Fruit fly (Drosophila melanogaster) whole organism, embryonic: ENCODE results near the gene CG34298.

Experiments used
- ATbp ChIP-seq: fragments of 200-800 bp; sonication (Bioruptor generic); optimal IDR thresholded peaks from 2 replicates; lab custom pipeline; 2017; ENCODE audit warnings: missing biosample characterization, mild to moderate bottlenecking, missing genetic modification characterization, missing genetic modification reagents
- Adf1 ChIP-seq: fragments of 200-800 bp; sonication (Bioruptor generic); IDR thresholded peaks from 2 replicates; pipeline ENCODE4 v1.3.6; 2022; ENCODE audit warnings: missing biosample characterization, missing genetic modification characterization
- CG11085 ChIP-seq: fragments of 200-800 bp; sonication (Bioruptor generic); IDR thresholded peaks from 2 replicates; pipeline ENCODE4 v1.3.6; 2022; ENCODE audit warnings: missing biosample characterization, missing genetic modification characterization
- CG11560 ChIP-seq: fragments of 200-800 bp; sonication (Bioruptor generic); IDR thresholded peaks from 3 replicates; pipeline ENCODE4 v1.3.6; 2022; ENCODE audit warnings: missing biosample characterization, missing genetic modification characterization
- CG13287 ChIP-seq: fragments of 200-800 bp; sonication (Bioruptor generic); IDR thresholded peaks from 2 replicates; pipeline ENCODE4 v1.3.6; 2022; ENCODE audit warnings: missing biosample characterization, missing genetic modification characterization; ENCODE audit not compliant: partially characterized antibody
- CG13624 ChIP-seq: fragments of 200-800 bp; sonication (Bioruptor generic); optimal IDR thresholded peaks from 2 replicates; lab custom pipeline; 2016; ENCODE audit warnings: missing biosample characterization, missing genetic modification characterization
- CG1647 ChIP-seq: fragments of 200-800 bp; sonication (Bioruptor generic); optimal IDR thresholded peaks from 3 replicates; lab custom pipeline; 2016; ENCODE audit warnings: missing biosample characterization, missing genetic modification characterization
- CG3065 ChIP-seq: fragments of 200-800 bp; sonication (Bioruptor generic); optimal IDR thresholded peaks from 2 replicates; lab custom pipeline; 2016; ENCODE audit warnings: missing biosample characterization, missing genetic modification characterization
- CG3163 ChIP-seq: fragments of 200-800 bp; sonication (Bioruptor generic); optimal IDR thresholded peaks from 3 replicates; lab custom pipeline; 2016; ENCODE audit warnings: missing biosample characterization, missing genetic modification characterization
- CG32532 ChIP-seq: fragments of 200-800 bp; sonication (Bioruptor generic); IDR thresholded peaks from 2 replicates; pipeline ENCODE4 v1.3.6; 2022; ENCODE audit warnings: missing biosample characterization, missing genetic modification characterization
- CG4360 ChIP-seq: fragments of 200-800 bp; sonication (Bioruptor generic); IDR thresholded peaks from 2 replicates; pipeline ENCODE4 v1.3.6; 2022; ENCODE audit warnings: missing biosample characterization, missing genetic modification characterization
- CG5245 ChIP-seq: fragments of 200-800 bp; sonication (Bioruptor generic); optimal IDR thresholded peaks from 3 replicates; lab custom pipeline; 2016; ENCODE audit warnings: missing biosample characterization, missing genetic modification characterization
- CG6254 ChIP-seq: fragments of 200-800 bp; sonication (Bioruptor generic); optimal IDR thresholded peaks from 3 replicates; lab custom pipeline; 2017; ENCODE audit warnings: mild to moderate bottlenecking, missing biosample characterization, missing genetic modification reagents, missing genetic modification characterization
- CG7271 ChIP-seq: fragments of 200-800 bp; sonication (Bioruptor generic); optimal IDR thresholded peaks from 2 replicates; lab custom pipeline; 2018; ENCODE audit warnings: missing biosample characterization, mild to moderate bottlenecking, missing genetic modification characterization, moderate library complexity
- CG7987 ChIP-seq: fragments of 200-800 bp; sonication (Bioruptor generic); optimal IDR thresholded peaks from 2 replicates; lab custom pipeline; 2018; ENCODE audit warnings: missing biosample characterization, mild to moderate bottlenecking, missing genetic modification characterization, moderate library complexity
- CG8924 ChIP-seq: fragments of 200-800 bp; optimal IDR thresholded peaks from 3 replicates; lab custom pipeline; 2019; ENCODE audit warnings: missing biosample characterization, mild to moderate bottlenecking, missing genetic modification characterization, moderate library complexity
- CG9797 ChIP-seq: fragments of 200-800 bp; sonication (Bioruptor generic); optimal IDR thresholded peaks from 3 replicates; lab custom pipeline; 2018; ENCODE audit warnings: missing biosample characterization, mild to moderate bottlenecking, missing genetic modification characterization
- Drgx ChIP-seq: fragments of 200-800 bp; sonication (Bioruptor generic); IDR thresholded peaks from 2 replicates; pipeline ENCODE4 v1.3.6; 2022; ENCODE audit warnings: missing biosample characterization, missing genetic modification characterization
- HLH4C ChIP-seq: fragments of 200-800 bp; sonication (Bioruptor generic); IDR thresholded peaks from 3 replicates; pipeline ENCODE4 v1.3.6; 2022; ENCODE audit warnings: missing biosample characterization, missing genetic modification characterization; ENCODE audit not compliant: partially characterized antibody
- Hsf ChIP-seq: fragments of 200-800 bp; sonication (Bioruptor generic); optimal IDR thresholded peaks from 3 replicates; lab custom pipeline; 2016; ENCODE audit warnings: missing biosample characterization, missing genetic modification characterization
- NC2α ChIP-seq: fragments of 200-800 bp; sonication (Bioruptor generic); optimal IDR thresholded peaks from 2 replicates; lab custom pipeline; 2016; ENCODE audit warnings: missing biosample characterization, missing genetic modification characterization
- Oaz ChIP-seq: fragments of 200-800 bp; sonication (Bioruptor generic); IDR thresholded peaks from 2 replicates; pipeline ENCODE4 v1.3.6; 2022; ENCODE audit warnings: missing biosample characterization, missing genetic modification characterization
- Optix ChIP-seq: fragments of 200-800 bp; sonication (Bioruptor generic); IDR thresholded peaks from 3 replicates; pipeline ENCODE4 v1.3.6; 2022; ENCODE audit warnings: missing biosample characterization, missing genetic modification characterization
- PHDP ChIP-seq: fragments of 200-800 bp; sonication (Bioruptor generic); optimal IDR thresholded peaks from 3 replicates; lab custom pipeline; 2018; ENCODE audit warnings: missing biosample characterization, mild to moderate bottlenecking, missing genetic modification characterization, moderate library complexity
- Rx ChIP-seq: fragments of 200-800 bp; sonication (Bioruptor generic); IDR thresholded peaks from 2 replicates; pipeline ENCODE4 v1.3.6; 2022; ENCODE audit warnings: missing biosample characterization, missing genetic modification characterization
- Spps ChIP-seq: fragments of 200-800 bp; sonication (Bioruptor generic); optimal IDR thresholded peaks from 2 replicates; lab custom pipeline; 2018; ENCODE audit warnings: missing biosample characterization, mild to moderate bottlenecking, missing genetic modification characterization
- Stat92E ChIP-seq, 3 experiments: fragments of >200 bp in 2 of 3; fragments of 200-800 bp in 1 of 3; sonication (Bioruptor generic) in 1 of 3; optimal IDR thresholded peaks; 2 replicates each; lab custom pipeline; 2017 to 2019; ENCODE audit warnings: missing biosample characterization in 3 of 3, missing genetic modification characterization in 3 of 3, mild to moderate bottlenecking in 1 of 3, moderate library complexity in 1 of 3
- Xbp1 ChIP-seq: fragments of 200-800 bp; sonication (Bioruptor generic); optimal IDR thresholded peaks from 3 replicates; lab custom pipeline; 2016; ENCODE audit warnings: missing biosample characterization, mild to moderate bottlenecking, missing genetic modification characterization
- ara ChIP-seq: fragments of 200-800 bp; sonication (Bioruptor generic); IDR thresholded peaks from 2 replicates; pipeline ENCODE4 v1.3.6; 2022; ENCODE audit warnings: missing biosample characterization, missing genetic modification characterization
- ash1 ChIP-seq: fragments of 200-800 bp; sonication (Bioruptor generic); optimal IDR thresholded peaks from 2 replicates; lab custom pipeline; 2018; ENCODE audit warnings: missing biosample characterization, mild to moderate bottlenecking, missing genetic modification characterization
- caup ChIP-seq: fragments of 200-800 bp; sonication (Bioruptor generic); optimal IDR thresholded peaks from 3 replicates; lab custom pipeline; 2017; ENCODE audit warnings: missing biosample characterization, mild to moderate bottlenecking, missing genetic modification characterization, moderate library complexity; ENCODE audit not compliant: severe bottlenecking
- ci ChIP-seq: fragments of 200-800 bp; sonication (Bioruptor generic); IDR thresholded peaks from 3 replicates; pipeline ENCODE4 v1.3.6; 2022; ENCODE audit warnings: missing biosample characterization, missing genetic modification characterization
- crc ChIP-seq: fragments of 200-800 bp; sonication (Bioruptor generic); optimal IDR thresholded peaks from 2 replicates; lab custom pipeline; 2016; ENCODE audit warnings: missing biosample characterization, missing genetic modification characterization
- exex ChIP-seq: fragments of 200-800 bp; sonication (Bioruptor generic); optimal IDR thresholded peaks from 4 replicates; lab custom pipeline; 2018; ENCODE audit warnings: missing biosample characterization, mild to moderate bottlenecking, missing genetic modification characterization, moderate library complexity
- fd3F ChIP-seq: fragments of 200-800 bp; sonication (Bioruptor generic); optimal IDR thresholded peaks from 2 replicates; lab custom pipeline; 2018; ENCODE audit warnings: missing biosample characterization, mild to moderate bottlenecking, missing genetic modification characterization, moderate library complexity
- fru ChIP-seq: fragments of >200 bp; optimal IDR thresholded peaks from 2 replicates; lab custom pipeline; 2017
- gcm ChIP-seq: fragments of 200-800 bp; sonication (Bioruptor generic); optimal IDR thresholded peaks from 2 replicates; lab custom pipeline; 2019; ENCODE audit warnings: missing biosample characterization, mild to moderate bottlenecking, missing genetic modification characterization, moderate library complexity
- her ChIP-seq: fragments of 200-800 bp; sonication (Bioruptor generic); optimal IDR thresholded peaks from 2 replicates; lab custom pipeline; 2016; ENCODE audit warnings: missing biosample characterization, missing genetic modification characterization
- nerfin-2 ChIP-seq: fragments of 200-800 bp; sonication (Bioruptor generic); IDR thresholded peaks from 2 replicates; pipeline ENCODE4 v1.3.6; 2022; ENCODE audit warnings: missing biosample characterization, missing genetic modification characterization; ENCODE audit not compliant: partially characterized antibody
- pan ChIP-seq, 4 experiments: fragments of >200 bp in 3 of 4; fragments of 200-800 bp in 1 of 4; sonication (Bioruptor generic) in 1 of 4; optimal IDR thresholded peaks in 3 of 4; IDR thresholded peaks in 1 of 4; 2 replicates each; pipeline versions ENCODE4 v1.3.6 to Lab custom; 2017 to 2022; ENCODE audit warnings: missing biosample characterization in 2 of 4, missing genetic modification characterization in 2 of 4, mixed read lengths in 1 of 4
- pb ChIP-seq: fragments of 200-800 bp; sonication (Bioruptor generic); optimal IDR thresholded peaks from 3 replicates; lab custom pipeline; 2016; ENCODE audit warnings: missing biosample characterization, missing genetic modification characterization
- pzg ChIP-seq: fragments of 200-800 bp; sonication (Bioruptor generic); optimal IDR thresholded peaks from 3 replicates; lab custom pipeline; 2018; ENCODE audit warnings: missing biosample characterization, mild to moderate bottlenecking, missing genetic modification characterization, moderate library complexity
- row ChIP-seq: fragments of 200-800 bp; sonication (Bioruptor generic); IDR thresholded peaks from 3 replicates; pipeline ENCODE4 v1.3.6; 2022; ENCODE audit warnings: missing biosample characterization, missing genetic modification characterization
- run ChIP-seq: fragments of 200-800 bp; sonication (Bioruptor generic); optimal IDR thresholded peaks from 3 replicates; lab custom pipeline; 2018; ENCODE audit warnings: missing biosample characterization, mild to moderate bottlenecking, missing genetic modification characterization
- schlank ChIP-seq: fragments of 200-800 bp; sonication (Bioruptor generic); optimal IDR thresholded peaks from 2 replicates; lab custom pipeline; 2018; ENCODE audit warnings: missing biosample characterization, mild to moderate bottlenecking, missing genetic modification characterization
- sens-2 ChIP-seq: fragments of 200-800 bp; sonication (Bioruptor generic); IDR thresholded peaks from 2 replicates; pipeline ENCODE4 v1.3.6; 2022; ENCODE audit warnings: missing biosample characterization, missing genetic modification characterization
- shn ChIP-seq: fragments of 200-800 bp; sonication (Bioruptor generic); optimal IDR thresholded peaks from 3 replicates; lab custom pipeline; 2016; ENCODE audit warnings: missing biosample characterization, missing genetic modification characterization
- sim ChIP-seq: fragments of 200-800 bp; sonication (Bioruptor generic); IDR thresholded peaks from 2 replicates; pipeline ENCODE4 v1.3.6; 2022; ENCODE audit warnings: missing biosample characterization, missing genetic modification characterization
- vnd ChIP-seq: fragments of 200-800 bp; sonication (Bioruptor generic); IDR thresholded peaks from 3 replicates; pipeline ENCODE4 v1.3.6; 2022; ENCODE audit warnings: missing biosample characterization, missing genetic modification characterization; ENCODE audit not compliant: partially characterized antibody
- z ChIP-seq: fragments of 200-800 bp; sonication (Bioruptor generic); IDR thresholded peaks from 3 replicates; pipeline ENCODE4 v1.3.6; 2022; ENCODE audit warnings: missing biosample characterization, missing genetic modification characterization
- zen ChIP-seq: fragments of 200-800 bp; sonication (Bioruptor generic); optimal IDR thresholded peaks from 3 replicates; lab custom pipeline; 2018; ENCODE audit warnings: missing biosample characterization, mild to moderate bottlenecking, missing genetic modification characterization, moderate library complexity

The CG34298 gene

DNA sequence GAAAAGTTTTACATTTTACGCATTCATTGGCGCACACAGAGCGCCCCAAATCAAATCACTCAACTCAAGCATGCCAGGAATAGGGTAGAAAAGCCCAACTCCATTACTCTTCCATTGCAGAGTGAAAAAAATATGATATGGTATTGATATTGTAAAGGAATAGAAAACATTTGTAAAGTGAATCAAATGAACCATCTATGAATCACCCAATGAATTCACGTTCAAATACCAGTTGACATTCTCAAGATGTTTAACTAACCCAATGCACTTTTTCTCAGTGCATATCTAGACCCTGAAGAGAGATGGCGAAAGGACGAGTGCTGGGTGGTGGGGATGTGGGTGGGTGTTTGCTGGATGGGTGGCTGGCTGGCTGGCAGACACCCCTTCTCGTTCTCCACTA lies 21.0 kb upstream of the CG34298 start (continued):
- no peak for TF ChIP-seq CG9797 (GFP tag; lab: Kevin White, UChicago)
- no peak for TF ChIP-seq fru (lab: Kevin White, UChicago)
- peak; percentile 4 for TF ChIP-seq Hsf (GFP tag; lab: Kevin White, UChicago)
- TF ChIP-seq CG3065 (GFP tag; lab: Kevin White, UChicago): no peak
- peak; percentile 33 for TF ChIP-seq CG8924 (tag; lab: Kevin White, UChicago)
- TF ChIP-seq shn (GFP tag; lab: Kevin White, UChicago): no peak
- TF ChIP-seq Xbp1 (GFP tag; lab: Kevin White, UChicago): peak; percentile 6
- no peak for TF ChIP-seq Adf1
- no peak for TF ChIP-seq CG4360 (GFP tag; lab: Robert Waterston, UW)
- no peak for TF ChIP-seq ash1 (GFP tag; lab: Kevin White, UChicago)
- TF ChIP-seq NC2α (GFP tag; lab: Kevin White, UChicago): no peak
- no peak for TF ChIP-seq pzg (GFP tag; lab: Kevin White, UChicago)
- TF ChIP-seq CG13624 (GFP tag; lab: Kevin White, UChicago): no peak
- TF ChIP-seq Oaz (GFP tag; lab: Robert Waterston, UW): no peak
- no peak for TF ChIP-seq fd3F (GFP tag; lab: Kevin White, UChicago)
- no peak for TF ChIP-seq schlank (tag; lab: Kevin White, UChicago)
- no peak for TF ChIP-seq vnd (GFP tag; lab: Robert Waterston, UW)
- peak; percentile 23; the same call in 1 of the 2 replicates for TF ChIP-seq Rx (GFP tag; lab: Robert Waterston, UW)
- TF ChIP-seq gcm (GFP tag; lab: Kevin White, UChicago): no peak
- no peak for TF ChIP-seq pan (optimal IDR thresholded peaks at IDR 0.05; lab: Kevin White, UChicago)
- TF ChIP-seq pan (GFP tag; optimal IDR thresholded peaks at IDR 0.05 in 1 of 2, IDR thresholded peaks at IDR 0.05 in 1 of 2): peak in 1 of 2 experiments; percentile 40
- TF ChIP-seq Drgx (GFP tag; lab: Robert Waterston, UW): no peak
- TF ChIP-seq sim (GFP tag; lab: Robert Waterston, UW): no peak
- no peak for TF ChIP-seq pb
- no peak for TF ChIP-seq CG3163 (GFP tag; lab: Kevin White, UChicago)
- no peak for TF ChIP-seq CG11085 (GFP tag; lab: Robert Waterston, UW)
- TF ChIP-seq zen: no peak
- no peak for TF ChIP-seq CG7271 (tag; lab: Kevin White, UChicago)
- peak; percentile 37 for TF ChIP-seq caup (GFP tag; lab: Kevin White, UChicago)
- TF ChIP-seq crc (GFP tag; lab: Kevin White, UChicago): no peak
- TF ChIP-seq her (GFP tag; lab: Kevin White, UChicago): no peak
- no peak for TF ChIP-seq exex (tag; lab: Kevin White, UChicago)
- TF ChIP-seq ara (GFP tag; lab: Robert Waterston, UW): peak; percentile 22; the same call in 1 of the 2 replicates
- TF ChIP-seq Optix: no peak
- TF ChIP-seq CG11560 (tag; lab: Robert Waterston, UW): no peak
- TF ChIP-seq z (GFP tag; lab: Robert Waterston, UW): no peak
- TF ChIP-seq CG6254 (GFP tag; lab: Kevin White, UChicago): no peak
- no peak for TF ChIP-seq HLH4C (GFP tag; lab: Robert Waterston, UW)
- TF ChIP-seq ATbp: no peak
- peak; percentile 29 for TF ChIP-seq PHDP (tag; lab: Kevin White, UChicago)
- TF ChIP-seq Stat92E (GFP tag; optimal IDR thresholded peaks at IDR 0.05; lab: Kevin White, UChicago): no peak
- no peak for TF ChIP-seq CG1647 (GFP tag; lab: Kevin White, UChicago)
- no peak for TF ChIP-seq nerfin-2 (GFP tag; lab: Robert Waterston, UW)
- no peak for TF ChIP-seq run (tag; lab: Kevin White, UChicago)
- no peak for TF ChIP-seq CG7987 (GFP tag; lab: Kevin White, UChicago)
- no peak for TF ChIP-seq CG5245 (GFP tag; lab: Kevin White, UChicago)
- peak; percentile 56; the same call in 2 of the 3 replicates for TF ChIP-seq row (GFP tag; lab: Robert Waterston, UW)
- TF ChIP-seq CG32532 (GFP tag; lab: Robert Waterston, UW): peak; percentile 26; the same call in 1 of the 2 replicates
- no peak for TF ChIP-seq CG13287 (GFP tag; lab: Robert Waterston, UW)
- TF ChIP-seq Spps (tag; lab: Kevin White, UChicago): no peak
- no peak for TF ChIP-seq sens-2
- no peak for TF ChIP-seq ci (GFP tag; lab: Robert Waterston, UW)
